Fruit fly (Drosophila melanogaster) whole organism, embryonic: ENCODE data around the gene CG10959.

Experiments used
- Adf1 ChIP-seq: fragments of 200-800 bp; sonication (Bioruptor generic); IDR thresholded peaks from 2 replicates; pipeline ENCODE4 v1.3.6; 2022; ENCODE audit warnings: missing biosample characterization, missing genetic modification characterization
- CG11456 ChIP-seq: fragments of 200-800 bp; sonication (Bioruptor generic); IDR thresholded peaks from 3 replicates; pipeline ENCODE4 v1.3.6; 2022; ENCODE audit warnings: missing biosample characterization, missing genetic modification characterization
- CG12104 ChIP-seq: fragments of 200-800 bp; sonication (Bioruptor generic); optimal IDR thresholded peaks from 3 replicates; lab custom pipeline; 2016; ENCODE audit warnings: missing biosample characterization, missing genetic modification characterization
- CG12942 ChIP-seq: fragments of 200-800 bp; sonication (Bioruptor generic); optimal IDR thresholded peaks from 3 replicates; lab custom pipeline; 2016; ENCODE audit warnings: missing biosample characterization, missing genetic modification characterization
- CG13424 ChIP-seq: fragments of 200-800 bp; sonication (Bioruptor generic); optimal IDR thresholded peaks from 2 replicates; lab custom pipeline; 2019; ENCODE audit warnings: missing biosample characterization, mild to moderate bottlenecking, missing genetic modification characterization, moderate library complexity
- CG13624 ChIP-seq: fragments of 200-800 bp; sonication (Bioruptor generic); optimal IDR thresholded peaks from 2 replicates; lab custom pipeline; 2016; ENCODE audit warnings: missing biosample characterization, missing genetic modification characterization
- CG15514 ChIP-seq: fragments of 200-800 bp; sonication (Bioruptor generic); optimal IDR thresholded peaks from 3 replicates; lab custom pipeline; 2017; ENCODE audit warnings: missing biosample characterization, missing genetic modification characterization, mild to moderate bottlenecking, moderate library complexity, missing genetic modification reagents
- CG16813 ChIP-seq: fragments of 200-800 bp; sonication (Bioruptor generic); IDR thresholded peaks from 3 replicates; pipeline ENCODE4 v1.3.6; 2022; ENCODE audit warnings: missing biosample characterization, missing genetic modification characterization; ENCODE audit not compliant: partially characterized antibody
- CG17328 ChIP-seq: fragments of 200-800 bp; sonication (Bioruptor generic); IDR thresholded peaks from 2 replicates; pipeline ENCODE4 v1.3.6; 2022; ENCODE audit warnings: missing biosample characterization, missing genetic modification characterization
- CG17361 ChIP-seq: fragments of 200-800 bp; sonication (Bioruptor generic); IDR thresholded peaks from 3 replicates; pipeline ENCODE4 v1.3.6; 2022; ENCODE audit warnings: missing biosample characterization, missing genetic modification characterization
- CG17912 ChIP-seq: fragments of 200-800 bp; sonication (Bioruptor generic); optimal IDR thresholded peaks from 2 replicates; lab custom pipeline; 2018; ENCODE audit warnings: missing biosample characterization, mild to moderate bottlenecking, missing genetic modification characterization
- CG1792 ChIP-seq: fragments of 200-800 bp; sonication (Bioruptor generic); optimal IDR thresholded peaks from 2 replicates; lab custom pipeline; 2016; ENCODE audit warnings: missing biosample characterization, missing genetic modification characterization
- CG2116 ChIP-seq: fragments of 200-800 bp; sonication (Bioruptor generic); optimal IDR thresholded peaks from 3 replicates; lab custom pipeline; 2018; ENCODE audit warnings: missing biosample characterization, mild to moderate bottlenecking, missing genetic modification characterization
- CG31441 ChIP-seq: fragments of 200-800 bp; sonication (Bioruptor generic); IDR thresholded peaks from 2 replicates; pipeline ENCODE4 v1.3.6; 2022; ENCODE audit warnings: missing biosample characterization, missing genetic modification characterization
- CG3163 ChIP-seq: fragments of 200-800 bp; sonication (Bioruptor generic); optimal IDR thresholded peaks from 3 replicates; lab custom pipeline; 2016; ENCODE audit warnings: missing biosample characterization, missing genetic modification characterization
- CG4820 ChIP-seq: fragments of 200-800 bp; sonication (Bioruptor generic); optimal IDR thresholded peaks from 3 replicates; lab custom pipeline; 2016; ENCODE audit warnings: missing biosample characterization, missing genetic modification characterization
- CG6254 ChIP-seq: fragments of 200-800 bp; sonication (Bioruptor generic); optimal IDR thresholded peaks from 3 replicates; lab custom pipeline; 2017; ENCODE audit warnings: mild to moderate bottlenecking, missing biosample characterization, missing genetic modification reagents, missing genetic modification characterization
- CG6765 ChIP-seq: fragments of 200-800 bp; sonication (Bioruptor generic); optimal IDR thresholded peaks from 3 replicates; lab custom pipeline; 2017; ENCODE audit warnings: missing biosample characterization, mild to moderate bottlenecking, missing genetic modification characterization
- CG7271 ChIP-seq: fragments of 200-800 bp; sonication (Bioruptor generic); optimal IDR thresholded peaks from 2 replicates; lab custom pipeline; 2018; ENCODE audit warnings: missing biosample characterization, mild to moderate bottlenecking, missing genetic modification characterization, moderate library complexity
- CG7372 ChIP-seq: fragments of 200-800 bp; sonication (Bioruptor generic); IDR thresholded peaks from 2 replicates; pipeline ENCODE4 v1.3.6; 2022; ENCODE audit warnings: missing biosample characterization, missing genetic modification characterization
- CG8089 ChIP-seq: fragments of 200-800 bp; sonication (Bioruptor generic); optimal IDR thresholded peaks from 3 replicates; lab custom pipeline; 2016; ENCODE audit warnings: missing biosample characterization, missing genetic modification characterization
- CG8359 ChIP-seq: fragments of 200-800 bp; sonication (Bioruptor generic); optimal IDR thresholded peaks from 2 replicates; lab custom pipeline; 2017; ENCODE audit warnings: missing biosample characterization, mild to moderate bottlenecking, missing genetic modification characterization, borderline replicate concordance
- CG8924 ChIP-seq: fragments of 200-800 bp; optimal IDR thresholded peaks from 3 replicates; lab custom pipeline; 2019; ENCODE audit warnings: missing biosample characterization, mild to moderate bottlenecking, missing genetic modification characterization, moderate library complexity
- CG8944 ChIP-seq: fragments of 200-800 bp; sonication (Bioruptor generic); optimal IDR thresholded peaks from 3 replicates; lab custom pipeline; 2016; ENCODE audit warnings: missing biosample characterization, missing genetic modification characterization
- CG9817 ChIP-seq: fragments of 200-800 bp; sonication (Bioruptor generic); optimal IDR thresholded peaks from 2 replicates; lab custom pipeline; 2018; ENCODE audit warnings: missing biosample characterization, mild to moderate bottlenecking, missing genetic modification characterization, moderate library complexity
- D19A ChIP-seq: fragments of 200-800 bp; optimal IDR thresholded peaks from 3 replicates; lab custom pipeline; 2019; ENCODE audit warnings: missing biosample characterization, mild to moderate bottlenecking, missing genetic modification characterization, moderate library complexity
- Dref ChIP-seq: fragments of 200-800 bp; sonication (Bioruptor generic); IDR thresholded peaks from 2 replicates; pipeline ENCODE4 v1.3.6; 2022; ENCODE audit warnings: missing biosample characterization, missing genetic modification characterization
- E2f1 ChIP-seq: fragments of 200-800 bp; sonication (Bioruptor generic); IDR thresholded peaks from 2 replicates; pipeline ENCODE4 v1.3.6; 2022; ENCODE audit warnings: missing biosample characterization, missing genetic modification characterization
- Kr ChIP-seq: fragments of 200-800 bp; sonication (Bioruptor generic); optimal IDR thresholded peaks from 2 replicates; lab custom pipeline; 2017; ENCODE audit warnings: missing biosample characterization, mild to moderate bottlenecking, missing genetic modification characterization
- MBD-R2 ChIP-seq: fragments of 200-800 bp; sonication (Bioruptor generic); IDR thresholded peaks from 2 replicates; pipeline ENCODE4 v1.3.6; 2022; ENCODE audit warnings: missing biosample characterization, missing genetic modification characterization
- MESR4 ChIP-seq: fragments of 200-800 bp; sonication (Bioruptor generic); optimal IDR thresholded peaks from 2 replicates; lab custom pipeline; 2018; ENCODE audit warnings: missing biosample characterization, mild to moderate bottlenecking, missing genetic modification characterization, moderate library complexity
- NC2α ChIP-seq: fragments of 200-800 bp; sonication (Bioruptor generic); optimal IDR thresholded peaks from 2 replicates; lab custom pipeline; 2016; ENCODE audit warnings: missing biosample characterization, missing genetic modification characterization
- Nf-YA ChIP-seq: fragments of 200-800 bp; sonication (Bioruptor generic); IDR thresholded peaks from 2 replicates; pipeline ENCODE4 v1.3.6; 2022; ENCODE audit warnings: missing biosample characterization, missing genetic modification characterization
- Rfx ChIP-seq: fragments of 200-800 bp; sonication (Bioruptor generic); IDR thresholded peaks from 2 replicates; pipeline ENCODE4 v1.3.6; 2022; ENCODE audit warnings: missing biosample characterization, missing genetic modification characterization
- Six4 ChIP-seq: fragments of 200-800 bp; sonication (Bioruptor generic); optimal IDR thresholded peaks from 2 replicates; lab custom pipeline; 2016; ENCODE audit warnings: missing biosample characterization, missing genetic modification characterization
- Sox100B ChIP-seq: fragments of 200-800 bp; sonication (Bioruptor generic); optimal IDR thresholded peaks from 3 replicates; lab custom pipeline; 2018; ENCODE audit warnings: missing biosample characterization, mild to moderate bottlenecking, missing genetic modification characterization
- Sox102F ChIP-seq: fragments of 200-800 bp; sonication (Bioruptor generic); optimal IDR thresholded peaks from 2 replicates; lab custom pipeline; 2018; ENCODE audit warnings: missing biosample characterization, mild to moderate bottlenecking, missing genetic modification characterization, moderate library complexity
- Tbp ChIP-seq: fragments of >200 bp; optimal IDR thresholded peaks from 2 replicates; lab custom pipeline; 2018; ENCODE audit warnings: missing biosample characterization, missing genetic modification characterization
- ap ChIP-seq: fragments of 200-800 bp; sonication (Bioruptor generic); IDR thresholded peaks from 2 replicates; pipeline ENCODE4 v1.3.6; 2022; ENCODE audit warnings: missing biosample characterization, missing genetic modification characterization
- ci ChIP-seq: fragments of 200-800 bp; sonication (Bioruptor generic); IDR thresholded peaks from 3 replicates; pipeline ENCODE4 v1.3.6; 2022; ENCODE audit warnings: missing biosample characterization, missing genetic modification characterization
- dmrt99B ChIP-seq: fragments of 200-800 bp; sonication (Bioruptor generic); optimal IDR thresholded peaks from 2 replicates; lab custom pipeline; 2018; ENCODE audit warnings: missing biosample characterization, mild to moderate bottlenecking, missing genetic modification characterization, moderate library complexity
- gem ChIP-seq: fragments of 200-800 bp; sonication (Bioruptor generic); optimal IDR thresholded peaks from 2 replicates; lab custom pipeline; 2019; ENCODE audit warnings: missing biosample characterization, mild to moderate bottlenecking, missing genetic modification characterization, moderate library complexity
- hb ChIP-seq: fragments of 200-800 bp; sonication (Bioruptor generic); IDR thresholded peaks from 3 replicates; pipeline ENCODE4 v1.3.6; 2022; ENCODE audit warnings: missing biosample characterization, missing genetic modification characterization; ENCODE audit not compliant: partially characterized antibody
- ind ChIP-seq: fragments of 200-800 bp; sonication (Bioruptor generic); optimal IDR thresholded peaks from 3 replicates; lab custom pipeline; 2016; ENCODE audit warnings: missing biosample characterization, missing genetic modification characterization
- lbe ChIP-seq: fragments of 200-800 bp; sonication (Bioruptor generic); optimal IDR thresholded peaks from 2 replicates; lab custom pipeline; 2016; ENCODE audit warnings: missing biosample characterization, mild to moderate bottlenecking, missing genetic modification characterization
- mirr ChIP-seq: fragments of 200-800 bp; sonication (Bioruptor generic); optimal IDR thresholded peaks from 3 replicates; lab custom pipeline; 2018; ENCODE audit warnings: missing biosample characterization, mild to moderate bottlenecking, missing genetic modification characterization
- mld ChIP-seq: fragments of 200-800 bp; sonication (Bioruptor generic); IDR thresholded peaks from 3 replicates; pipeline ENCODE4 v1.3.6; 2022; ENCODE audit warnings: missing biosample characterization, missing genetic modification characterization; ENCODE audit not compliant: partially characterized antibody
- pzg ChIP-seq: fragments of 200-800 bp; sonication (Bioruptor generic); optimal IDR thresholded peaks from 3 replicates; lab custom pipeline; 2018; ENCODE audit warnings: missing biosample characterization, mild to moderate bottlenecking, missing genetic modification characterization, moderate library complexity
- row ChIP-seq: fragments of 200-800 bp; sonication (Bioruptor generic); IDR thresholded peaks from 3 replicates; pipeline ENCODE4 v1.3.6; 2022; ENCODE audit warnings: missing biosample characterization, missing genetic modification characterization
- seq ChIP-seq: fragments of 200-800 bp; sonication (Bioruptor generic); IDR thresholded peaks from 2 replicates; pipeline ENCODE4 v1.3.6; 2022; ENCODE audit warnings: missing biosample characterization, missing genetic modification characterization
- stc ChIP-seq: fragments of 200-800 bp; sonication (Bioruptor generic); IDR thresholded peaks from 2 replicates; pipeline ENCODE4 v1.3.6; 2022; ENCODE audit warnings: missing biosample characterization, missing genetic modification characterization
- vfl ChIP-seq: fragments of 200-800 bp; sonication (Bioruptor generic); optimal IDR thresholded peaks from 2 replicates; lab custom pipeline; 2016; ENCODE audit warnings: missing biosample characterization, missing genetic modification characterization

CG10959 gene

dm6 chrX:8122834-8123233 lies 25.7 kb upstream of the CG10959 start (continued):
- TF ChIP-seq Sox102F = peak; percentile 16
- TF ChIP-seq Dref (GFP tag; lab: Robert Waterston, UW) = no peak
- TF ChIP-seq CG6254 (GFP tag; lab: Kevin White, UChicago) = peak; percentile 22
- TF ChIP-seq ind (GFP tag; lab: Kevin White, UChicago) = no peak
- TF ChIP-seq CG4820 (GFP tag; lab: Kevin White, UChicago) = peak; percentile 10
- no peak for TF ChIP-seq CG3163 (GFP tag; lab: Kevin White, UChicago)
- TF ChIP-seq Six4 = no peak
- TF ChIP-seq CG1792 (GFP tag; lab: Kevin White, UChicago) = no peak
- no peak for TF ChIP-seq CG6765 (GFP tag; lab: Kevin White, UChicago)
- TF ChIP-seq NC2α (GFP tag; lab: Kevin White, UChicago) = no peak
- no peak for TF ChIP-seq CG12942 (GFP tag; lab: Kevin White, UChicago)
- no peak for TF ChIP-seq CG8944
- TF ChIP-seq Rfx (GFP tag; lab: Robert Waterston, UW) = no peak
- TF ChIP-seq E2f1 (GFP tag; lab: Robert Waterston, UW) = no peak
- TF ChIP-seq Kr (GFP tag; lab: Kevin White, UChicago) = no peak
- no peak for TF ChIP-seq mirr (GFP tag; lab: Kevin White, UChicago)
- TF ChIP-seq CG8089 (GFP tag; lab: Kevin White, UChicago) = no peak
- TF ChIP-seq CG12104 (GFP tag; lab: Kevin White, UChicago) = no peak
- no peak for TF ChIP-seq stc (GFP tag; lab: Robert Waterston, UW)
- TF ChIP-seq CG17361 (GFP tag; lab: Robert Waterston, UW) = 0 out of 3 replicates have a peak, but pooled peaks have one; percentile 29
- no peak for TF ChIP-seq CG7271 (tag; lab: Kevin White, UChicago)
- no peak for TF ChIP-seq MESR4 (GFP tag; lab: Kevin White, UChicago)
- TF ChIP-seq CG31441 (GFP tag; lab: Robert Waterston, UW) = no peak
- TF ChIP-seq mld (GFP tag; lab: Robert Waterston, UW) = no peak
- peak; percentile 21 for TF ChIP-seq D19A (tag; lab: Kevin White, UChicago)
- TF ChIP-seq Tbp (GFP tag; lab: Kevin White, UChicago) = no peak
- no peak for TF ChIP-seq CG17328
- no peak for TF ChIP-seq CG13624
- TF ChIP-seq Nf-YA (GFP tag; lab: Robert Waterston, UW) = no peak
- TF ChIP-seq CG7372 (GFP tag; lab: Robert Waterston, UW) = no peak
- no peak for TF ChIP-seq CG15514 (GFP tag; lab: Kevin White, UChicago)
- TF ChIP-seq CG8924 (tag; lab: Kevin White, UChicago) = peak; percentile 18
- no peak for TF ChIP-seq vfl (GFP tag; lab: Kevin White, UChicago)
- TF ChIP-seq CG11456 (GFP tag; lab: Robert Waterston, UW) = no peak
- no peak for TF ChIP-seq lbe (GFP tag; lab: Kevin White, UChicago)
- no peak for TF ChIP-seq hb (GFP tag; lab: Robert Waterston, UW)
- no peak for TF ChIP-seq MBD-R2 (GFP tag; lab: Robert Waterston, UW)
- TF ChIP-seq Sox100B = peak; percentile 18
- no peak for TF ChIP-seq CG9817 (tag; lab: Kevin White, UChicago)
- no peak for TF ChIP-seq ci (GFP tag; lab: Robert Waterston, UW)
- no peak for TF ChIP-seq seq (GFP tag; lab: Robert Waterston, UW)
- peak; percentile 35 for TF ChIP-seq gem
- TF ChIP-seq CG17912 (GFP tag; lab: Kevin White, UChicago) = no peak
- peak; percentile 12 for TF ChIP-seq CG2116
- TF ChIP-seq row (GFP tag; lab: Robert Waterston, UW) = peak; percentile 21; the same call in 1 of the 3 replicates
- TF ChIP-seq CG13424 (tag; lab: Kevin White, UChicago) = no peak
- no peak for TF ChIP-seq pzg (GFP tag; lab: Kevin White, UChicago)
- peak; percentile 26 for TF ChIP-seq dmrt99B (tag; lab: Kevin White, UChicago)
- TF ChIP-seq CG8359 (GFP tag; lab: Kevin White, UChicago) = no peak
- no peak for TF ChIP-seq ap (GFP tag; lab: Robert Waterston, UW)
- no peak for TF ChIP-seq CG16813 (GFP tag; lab: Robert Waterston, UW)
- TF ChIP-seq Adf1 = no peak
